Fruit fly (Drosophila melanogaster) whole organism, embryonic: ENCODE data around the gene Spt6.

Source experiments
- Antp ChIP-seq: fragments of 200-800 bp; sonication (Bioruptor generic); optimal IDR thresholded peaks from 3 replicates; lab custom pipeline; 2016; ENCODE audit warnings: missing biosample characterization, missing genetic modification characterization
- Asciz ChIP-seq: fragments of 200-800 bp; sonication (Bioruptor generic); optimal IDR thresholded peaks from 2 replicates; lab custom pipeline; 2017; ENCODE audit warnings: missing biosample characterization, mild to moderate bottlenecking, missing genetic modification characterization, missing genetic modification reagents
- CG1024 ChIP-seq: fragments of 200-800 bp; sonication (Bioruptor generic); IDR thresholded peaks from 2 replicates; pipeline ENCODE4 v1.3.6; 2022; ENCODE audit warnings: missing biosample characterization, missing genetic modification characterization
- CG10274 ChIP-seq: fragments of 200-800 bp; sonication (Bioruptor generic); optimal IDR thresholded peaks from 3 replicates; lab custom pipeline; 2017; ENCODE audit warnings: missing biosample characterization, mild to moderate bottlenecking, missing genetic modification characterization
- CG10979 ChIP-seq: fragments of 200-800 bp; sonication (Bioruptor generic); optimal IDR thresholded peaks from 2 replicates; lab custom pipeline; 2018; ENCODE audit warnings: missing biosample characterization, mild to moderate bottlenecking, missing genetic modification characterization, moderate library complexity
- CG11085 ChIP-seq: fragments of 200-800 bp; sonication (Bioruptor generic); IDR thresholded peaks from 2 replicates; pipeline ENCODE4 v1.3.6; 2022; ENCODE audit warnings: missing biosample characterization, missing genetic modification characterization
- CG11560 ChIP-seq: fragments of 200-800 bp; sonication (Bioruptor generic); IDR thresholded peaks from 3 replicates; pipeline ENCODE4 v1.3.6; 2022; ENCODE audit warnings: missing biosample characterization, missing genetic modification characterization
- CG13775 ChIP-seq: fragments of 200-800 bp; sonication (Bioruptor generic); optimal IDR thresholded peaks from 3 replicates; lab custom pipeline; 2017; ENCODE audit warnings: missing biosample characterization, mild to moderate bottlenecking, missing genetic modification characterization
- CG14441 ChIP-seq: fragments of 200-800 bp; sonication (Bioruptor generic); IDR thresholded peaks from 2 replicates; pipeline ENCODE4 v1.3.6; 2022; ENCODE audit warnings: missing biosample characterization, missing genetic modification characterization
- CG14710 ChIP-seq: fragments of 200-800 bp; sonication (Bioruptor generic); optimal IDR thresholded peaks from 3 replicates; lab custom pipeline; 2019; ENCODE audit warnings: missing biosample characterization, mild to moderate bottlenecking, missing genetic modification characterization, moderate library complexity
- CG14860 ChIP-seq: fragments of 200-800 bp; sonication (Bioruptor generic); IDR thresholded peaks from 3 replicates; pipeline ENCODE4 v1.3.6; 2022; ENCODE audit warnings: missing biosample characterization, missing genetic modification characterization; ENCODE audit not compliant: partially characterized antibody
- CG2120 ChIP-seq: fragments of 200-800 bp; sonication (Bioruptor generic); optimal IDR thresholded peaks from 3 replicates; lab custom pipeline; 2016; ENCODE audit warnings: missing biosample characterization, missing genetic modification characterization
- CG2129 ChIP-seq: fragments of 200-800 bp; sonication (Bioruptor generic); IDR thresholded peaks from 2 replicates; pipeline ENCODE4 v1.3.6; 2022; ENCODE audit warnings: missing biosample characterization, missing genetic modification characterization; ENCODE audit not compliant: partially characterized antibody
- CG32532 ChIP-seq: fragments of 200-800 bp; sonication (Bioruptor generic); IDR thresholded peaks from 2 replicates; pipeline ENCODE4 v1.3.6; 2022; ENCODE audit warnings: missing biosample characterization, missing genetic modification characterization
- CG4404 ChIP-seq: fragments of 200-800 bp; sonication (Bioruptor generic); IDR thresholded peaks from 2 replicates; pipeline ENCODE4 v1.3.6; 2022; ENCODE audit warnings: missing biosample characterization, missing genetic modification characterization
- CG4730 ChIP-seq: fragments of 200-800 bp; sonication (Bioruptor generic); IDR thresholded peaks from 2 replicates; pipeline ENCODE4 v1.3.6; 2022; ENCODE audit warnings: missing biosample characterization, missing genetic modification characterization
- CG6683 ChIP-seq: fragments of 200-800 bp; sonication (Bioruptor generic); optimal IDR thresholded peaks from 2 replicates; lab custom pipeline; 2017; ENCODE audit warnings: missing biosample characterization, mild to moderate bottlenecking, missing genetic modification characterization, missing genetic modification reagents
- CG7271 ChIP-seq: fragments of 200-800 bp; sonication (Bioruptor generic); optimal IDR thresholded peaks from 2 replicates; lab custom pipeline; 2018; ENCODE audit warnings: missing biosample characterization, mild to moderate bottlenecking, missing genetic modification characterization, moderate library complexity
- CG7963 ChIP-seq: fragments of 200-800 bp; sonication (Bioruptor generic); IDR thresholded peaks from 3 replicates; pipeline ENCODE4 v1.3.6; 2022; ENCODE audit warnings: missing biosample characterization, missing genetic modification characterization; ENCODE audit not compliant: partially characterized antibody
- CG8388 ChIP-seq: fragments of 200-800 bp; sonication (Bioruptor generic); optimal IDR thresholded peaks from 2 replicates; lab custom pipeline; 2019; ENCODE audit warnings: missing biosample characterization, mild to moderate bottlenecking, missing genetic modification characterization, moderate library complexity
- Dip2 ChIP-seq: fragments of 200-800 bp; sonication (Bioruptor generic); IDR thresholded peaks from 2 replicates; pipeline ENCODE4 v1.3.6; 2022; ENCODE audit warnings: missing biosample characterization, missing genetic modification characterization
- Ets65A ChIP-seq: fragments of 200-800 bp; sonication (Bioruptor generic); peaks from one replicate; lab custom pipeline; 2016; ENCODE audit warnings: missing biosample characterization, missing genetic modification characterization
- Fer1 ChIP-seq: fragments of 200-800 bp; sonication (Bioruptor generic); optimal IDR thresholded peaks from 2 replicates; lab custom pipeline; 2017; ENCODE audit warnings: missing biosample characterization, mild to moderate bottlenecking, missing genetic modification characterization
- Fer2 ChIP-seq: fragments of 200-800 bp; sonication (Bioruptor generic); optimal IDR thresholded peaks from 2 replicates; lab custom pipeline; 2018; ENCODE audit warnings: missing biosample characterization, mild to moderate bottlenecking, missing genetic modification characterization, moderate library complexity
- Hmx ChIP-seq: fragments of 200-800 bp; sonication (Bioruptor generic); optimal IDR thresholded peaks from 2 replicates; lab custom pipeline; 2016; ENCODE audit warnings: missing biosample characterization, missing genetic modification characterization
- Lim3 ChIP-seq: fragments of 200-800 bp; sonication (Bioruptor generic); IDR thresholded peaks from 2 replicates; pipeline ENCODE4 v1.3.6; 2022; ENCODE audit warnings: missing biosample characterization, missing genetic modification characterization
- Mes4 ChIP-seq: fragments of 200-800 bp; sonication (Bioruptor generic); optimal IDR thresholded peaks from 2 replicates; lab custom pipeline; 2016; ENCODE audit warnings: missing biosample characterization, missing genetic modification characterization
- Mrtf ChIP-seq: fragments of 200-800 bp; sonication (Bioruptor generic); IDR thresholded peaks from 3 replicates; pipeline ENCODE4 v1.3.6; 2022; ENCODE audit warnings: missing biosample characterization, missing genetic modification characterization
- NFAT ChIP-seq: fragments of 200-800 bp; sonication (Bioruptor generic); IDR thresholded peaks from 2 replicates; pipeline ENCODE4 v1.3.6; 2022; ENCODE audit warnings: missing biosample characterization, missing genetic modification characterization
- Xrp1 ChIP-seq: fragments of 200-800 bp; sonication (Bioruptor generic); IDR thresholded peaks from 2 replicates; pipeline ENCODE4 v1.3.6; 2022; ENCODE audit warnings: missing biosample characterization, missing genetic modification characterization
- ab ChIP-seq: fragments of 200-800 bp; sonication (Bioruptor generic); optimal IDR thresholded peaks from 2 replicates; lab custom pipeline; 2016; ENCODE audit warnings: missing biosample characterization, missing genetic modification characterization
- chif ChIP-seq, 2 experiments: fragments of 200-800 bp; sonication (Bioruptor generic); optimal IDR thresholded peaks; 3 replicates each; lab custom pipeline; 2016; ENCODE audit warnings: missing biosample characterization in 2 of 2, missing genetic modification characterization in 2 of 2
- crol ChIP-seq: fragments of 200-800 bp; sonication (Bioruptor generic); IDR thresholded peaks from 2 replicates; pipeline ENCODE4 v1.3.6; 2022; ENCODE audit warnings: missing biosample characterization, missing genetic modification characterization
- dmrt99B ChIP-seq: fragments of 200-800 bp; sonication (Bioruptor generic); optimal IDR thresholded peaks from 2 replicates; lab custom pipeline; 2018; ENCODE audit warnings: missing biosample characterization, mild to moderate bottlenecking, missing genetic modification characterization, moderate library complexity
- dpn ChIP-seq, 2 experiments: fragments of 200-800 bp; sonication (Bioruptor generic); optimal IDR thresholded peaks; 3 replicates each; lab custom pipeline; 2016; ENCODE audit warnings: missing biosample characterization in 2 of 2, missing genetic modification characterization in 2 of 2
- fru ChIP-seq: fragments of >200 bp; optimal IDR thresholded peaks from 2 replicates; lab custom pipeline; 2017
- gcm ChIP-seq: fragments of 200-800 bp; sonication (Bioruptor generic); optimal IDR thresholded peaks from 2 replicates; lab custom pipeline; 2019; ENCODE audit warnings: missing biosample characterization, mild to moderate bottlenecking, missing genetic modification characterization, moderate library complexity
- gro ChIP-seq: fragments of 200-800 bp; sonication (Bioruptor generic); optimal IDR thresholded peaks from 2 replicates; lab custom pipeline; 2016; ENCODE audit warnings: missing biosample characterization, missing genetic modification characterization
- hb ChIP-seq: fragments of 200-800 bp; sonication (Bioruptor generic); IDR thresholded peaks from 3 replicates; pipeline ENCODE4 v1.3.6; 2022; ENCODE audit warnings: missing biosample characterization, missing genetic modification characterization; ENCODE audit not compliant: partially characterized antibody
- kni ChIP-seq: fragments of 200-800 bp; sonication (Bioruptor generic); optimal IDR thresholded peaks from 3 replicates; lab custom pipeline; 2017; ENCODE audit warnings: mild to moderate bottlenecking, missing biosample characterization, missing genetic modification reagents, missing genetic modification characterization
- lilli ChIP-seq: fragments of 200-800 bp; sonication (Bioruptor generic); optimal IDR thresholded peaks from 3 replicates; lab custom pipeline; 2016; ENCODE audit warnings: missing biosample characterization, missing genetic modification characterization
- odd ChIP-seq: fragments of 200-800 bp; sonication (Bioruptor generic); optimal IDR thresholded peaks from 2 replicates; lab custom pipeline; 2017; ENCODE audit warnings: missing biosample characterization, mild to moderate bottlenecking, missing genetic modification characterization
- otp ChIP-seq: fragments of 200-800 bp; sonication (Bioruptor generic); IDR thresholded peaks from 3 replicates; pipeline ENCODE4, ENCODE4 v1.3.6; 2022; ENCODE audit warnings: missing biosample characterization, missing genetic modification characterization
- psq ChIP-seq: fragments of 200-800 bp; sonication (Bioruptor generic); optimal IDR thresholded peaks from 2 replicates; lab custom pipeline; 2017; ENCODE audit warnings: missing biosample characterization, missing genetic modification characterization
- pum ChIP-seq: fragments of 200-800 bp; sonication (Bioruptor generic); optimal IDR thresholded peaks from 2 replicates; lab custom pipeline; 2016; ENCODE audit warnings: missing biosample characterization, missing genetic modification characterization
- ranshi ChIP-seq: fragments of 200-800 bp; sonication (Bioruptor generic); IDR thresholded peaks from 2 replicates; pipeline ENCODE4 v1.3.6; 2022; ENCODE audit warnings: missing biosample characterization, missing genetic modification characterization
- seq ChIP-seq: fragments of 200-800 bp; sonication (Bioruptor generic); IDR thresholded peaks from 2 replicates; pipeline ENCODE4 v1.3.6; 2022; ENCODE audit warnings: missing biosample characterization, missing genetic modification characterization
- sna ChIP-seq: fragments of 200-800 bp; sonication (Bioruptor generic); IDR thresholded peaks from 2 replicates; pipeline ENCODE4 v1.3.6; 2022; ENCODE audit warnings: missing biosample characterization, missing genetic modification characterization; ENCODE audit not compliant: partially characterized antibody
- tgo ChIP-seq: fragments of 200-800 bp; sonication (Bioruptor generic); IDR thresholded peaks from 3 replicates; pipeline ENCODE4 v1.3.6; 2022; ENCODE audit warnings: missing biosample characterization, missing genetic modification characterization
- toy ChIP-seq: fragments of 200-800 bp; sonication (Bioruptor generic); IDR thresholded peaks from 2 replicates; pipeline ENCODE4 v1.3.6; 2022; ENCODE audit warnings: missing biosample characterization, missing genetic modification characterization
- trh ChIP-seq: fragments of 200-800 bp; sonication (Bioruptor generic); optimal IDR thresholded peaks from 2 replicates; lab custom pipeline; 2016; ENCODE audit warnings: missing biosample characterization, missing genetic modification characterization
- zf30C ChIP-seq: fragments of 200-800 bp; sonication (Bioruptor generic); optimal IDR thresholded peaks from 3 replicates; lab custom pipeline; 2018; ENCODE audit warnings: missing biosample characterization, mild to moderate bottlenecking, missing genetic modification characterization

Gene Spt6

dm6 chrX:6295129-6295539 lies 27.5 kb downstream of the Spt6 start, which contains the start of the genes CG15891 and CG3815 (continued):
- peak; percentile 48 for TF ChIP-seq CG10979 (tag; lab: Kevin White, UChicago)
- no peak for TF ChIP-seq CG2129 (GFP tag; lab: Robert Waterston, UW)
- no peak for TF ChIP-seq hb (GFP tag; lab: Robert Waterston, UW)
- TF ChIP-seq CG14860 (GFP tag; lab: Robert Waterston, UW) = no peak
- TF ChIP-seq dmrt99B = no peak
- no peak for TF ChIP-seq trh (GFP tag; lab: Kevin White, UChicago)
- peak; percentile 55 for TF ChIP-seq CG8388 (GFP tag; lab: Kevin White, UChicago)
- no peak for TF ChIP-seq sna
- no peak for TF ChIP-seq ab
- peak; percentile 68 for TF ChIP-seq lilli (GFP tag; lab: Kevin White, UChicago)
- TF ChIP-seq CG14441 = peak; percentile 48; the same call in 1 of the 2 replicates
- TF ChIP-seq Dip2 (GFP tag; lab: Robert Waterston, UW) = no peak
- TF ChIP-seq Antp = peak; percentile 22
- TF ChIP-seq toy = no peak
- TF ChIP-seq CG13775 (GFP tag; lab: Kevin White, UChicago) = peak; percentile 67
- TF ChIP-seq kni (GFP tag; lab: Kevin White, UChicago) = no peak
- TF ChIP-seq seq = no peak
- peak; percentile 13 to 33 for TF ChIP-seq chif (GFP tag; optimal IDR thresholded peaks at IDR 0.05; lab: Kevin White, UChicago)
- no peak for TF ChIP-seq fru
- TF ChIP-seq Mrtf (GFP tag; lab: Robert Waterston, UW) = no peak
- TF ChIP-seq CG10274 (GFP tag; lab: Kevin White, UChicago) = no peak
- no peak for TF ChIP-seq CG6683 (GFP tag; lab: Kevin White, UChicago)
- TF ChIP-seq CG7963 = no peak
- peak; percentile 36; the same call in 1 of the 2 replicates for TF ChIP-seq ranshi (GFP tag; lab: Robert Waterston, UW)
- peak; percentile 30; the same call in 1 of the 2 replicates for TF ChIP-seq CG11085 (GFP tag; lab: Robert Waterston, UW)
- TF ChIP-seq Hmx (GFP tag; lab: Kevin White, UChicago) = no peak
- no peak for TF ChIP-seq zf30C (GFP tag; lab: Kevin White, UChicago)
- TF ChIP-seq Mes4 = no peak
- peak; percentile 73 for TF ChIP-seq CG2120 (GFP tag; lab: Kevin White, UChicago)
- TF ChIP-seq NFAT (GFP tag; lab: Robert Waterston, UW) = no peak
- TF ChIP-seq otp (GFP tag; lab: Robert Waterston, UW) = no peak
- TF ChIP-seq psq (GFP tag; lab: Kevin White, UChicago) = no peak
- peak; percentile 31; the same call in 1 of the 2 replicates for TF ChIP-seq CG4730
- peak; percentile 66 for TF ChIP-seq CG14710
- no peak for TF ChIP-seq CG7271 (tag; lab: Kevin White, UChicago)
- TF ChIP-seq CG11560 (tag; lab: Robert Waterston, UW) = no peak
- peak; percentile 41 for TF ChIP-seq Fer2 (tag; lab: Kevin White, UChicago)
- TF ChIP-seq Lim3 (GFP tag; lab: Robert Waterston, UW) = no peak
- no peak for TF ChIP-seq Asciz (GFP tag; lab: Kevin White, UChicago)
- TF ChIP-seq Ets65A (GFP tag; lab: Kevin White, UChicago) = peak; percentile 94
- peak; percentile 57 for TF ChIP-seq pum (GFP tag; lab: Kevin White, UChicago)
- TF ChIP-seq CG4404 (GFP tag; lab: Robert Waterston, UW) = peak; percentile 54; the same call in 1 of the 2 replicates
- TF ChIP-seq Xrp1 (GFP tag; lab: Robert Waterston, UW) = peak; percentile 38; the same call in 1 of the 2 replicates
- TF ChIP-seq odd (GFP tag; lab: Kevin White, UChicago) = no peak
- peak; percentile 71 for TF ChIP-seq CG32532 (GFP tag; lab: Robert Waterston, UW)
- peak; percentile 57 for TF ChIP-seq crol
- TF ChIP-seq gcm (GFP tag; lab: Kevin White, UChicago) = peak; percentile 3
- peak; percentile 49; the same call in 1 of the 3 replicates for TF ChIP-seq tgo (GFP tag; lab: Robert Waterston, UW)
- peak; percentile 48 to 53 for TF ChIP-seq dpn (GFP tag; optimal IDR thresholded peaks at IDR 0.05; lab: Kevin White, UChicago)
- no peak for TF ChIP-seq CG1024 (GFP tag; lab: Robert Waterston, UW)
- TF ChIP-seq gro (GFP tag; lab: Kevin White, UChicago) = peak; percentile 18
- TF ChIP-seq Fer1 (GFP tag; lab: Kevin White, UChicago) = peak; percentile 67
